Worm (Caenorhabditis elegans): Measurements from ENCODE around the gene mrpl-50.

Gene mrpl-50

ce11 chrII:8940362-8940940 is 10.8 kb downstream of the mrpl-50 start, which contains the start of the genes set-17 and T21B10.4 (continued):
- TF ChIP-seq madf-8 (GFP tag; conservative IDR thresholded peaks at IDR 0.05) (0 out of 2 replicates have a peak, but pooled peaks have one; percentile 24), hrde-1 (tag; optimal IDR thresholded peaks at IDR 0.05; ENCODE audit: borderline replicate concordance) (no peak), snpc-4 (GFP tag; optimal IDR thresholded peaks at IDR 0.05) (no peak), snpc-4 (tag; optimal IDR thresholded peaks at IDR 0.05) (no peak), F33H1.4 (GFP tag; IDR thresholded peaks at IDR 0.05) (peak; percentile 81), egl-18 (GFP tag; IDR thresholded peaks at IDR 0.05) (no peak), ztf-26 (tag; optimal IDR thresholded peaks at IDR 0.05) (no peak), tbx-9 (tag; optimal IDR thresholded peaks at IDR 0.05; ENCODE audit: borderline replicate concordance) (no peak), lin-54 (GFP tag; optimal IDR thresholded peaks at IDR 0.05) (peak; percentile 80), attf-6 (GFP tag; IDR thresholded peaks at IDR 0.05) (no peak), repo-1 (tag; optimal IDR thresholded peaks at IDR 0.05) (no peak), snpc-1.3 (tag; optimal IDR thresholded peaks at IDR 0.05; ENCODE audit: insufficient read depth) (no peak), B0336.3 (GFP tag; IDR thresholded peaks at IDR 0.05) (no peak), Y79H2A.3 (GFP tag; conservative IDR thresholded peaks at IDR 0.05) (no peak), lsy-27 (tag; optimal IDR thresholded peaks at IDR 0.05; ENCODE audit: borderline replicate concordance, insufficient read depth) (no peak), attf-5 (GFP tag; optimal IDR thresholded peaks at IDR 0.05) (no peak), F57A8.1 (GFP tag; optimal IDR thresholded peaks at IDR 0.05) (no peak), C17E4.6 (GFP tag; IDR thresholded peaks at IDR 0.05) (no peak), bed-2 (GFP tag; IDR thresholded peaks at IDR 0.05) (no peak), T07F8.4 (tag; optimal IDR thresholded peaks at IDR 0.05) (no peak), nhr-90 (tag; optimal IDR thresholded peaks at IDR 0.05) (no peak), chd-7 (tag; optimal IDR thresholded peaks at IDR 0.05) (no peak), fkh-3 (tag; optimal IDR thresholded peaks at IDR 0.05) (no peak), snpc-1.1 (tag; optimal IDR thresholded peaks at IDR 0.05; ENCODE audit: insufficient read depth) (no peak), zfh-2 (GFP tag; conservative IDR thresholded peaks at IDR 0.05) (no peak), cebp-2 (GFP tag; IDR thresholded peaks at IDR 0.05) (no peak), let-526 (GFP tag; IDR thresholded peaks at IDR 0.05) (no peak), pbrm-1 (GFP tag; IDR thresholded peaks at IDR 0.05) (no peak), gei-17 (GFP tag; optimal IDR thresholded peaks at IDR 0.05) (no peak), mes-4 (tag; optimal IDR thresholded peaks at IDR 0.05) (no peak), hsf-1 (GFP tag; IDR thresholded peaks at IDR 0.05) (no peak), ztf-18 (tag; optimal IDR thresholded peaks at IDR 0.05) (no peak)

DNA sequence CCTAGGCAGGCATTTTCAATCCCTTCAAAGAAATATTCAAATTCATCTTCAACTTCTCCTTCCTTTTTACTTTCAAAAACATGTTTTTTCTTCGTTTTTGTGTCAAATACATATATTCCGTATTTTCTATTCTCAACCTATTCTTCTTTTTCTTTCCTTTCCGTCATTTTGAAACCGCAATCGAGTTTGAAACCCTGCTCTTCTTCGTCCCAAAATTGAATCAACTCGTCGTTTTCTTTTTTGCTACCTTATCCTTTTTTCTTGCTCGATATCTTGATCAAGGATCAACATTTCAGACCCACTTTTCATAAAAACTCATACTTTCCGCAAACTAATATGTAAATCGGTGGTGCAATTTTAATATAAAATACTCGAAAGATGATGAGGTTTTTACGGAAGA is 15.5 kb downstream of the mrpl-50 start:
- TF ChIP-seq madf-10 (tag; optimal IDR thresholded peaks at IDR 0.05) (no peak), lin-35 (GFP tag; optimal IDR thresholded peaks at IDR 0.05) (no peak), F37B4.10 (GFP tag; IDR thresholded peaks at IDR 0.05) (no peak), cebp-2 (GFP tag; IDR thresholded peaks at IDR 0.05) (no peak), ZK185.1 (tag; optimal IDR thresholded peaks at IDR 0.05; ENCODE audit: poor library complexity, severe bottlenecking) (no peak), hsf-1 (GFP tag; IDR thresholded peaks at IDR 0.05) (no peak), B0336.3 (GFP tag; IDR thresholded peaks at IDR 0.05) (no peak), K11D2.4 (GFP tag; IDR thresholded peaks at IDR 0.05) (no peak), efl-1 (GFP tag; optimal IDR thresholded peaks at IDR 0.05) (no peak), zim-3 (tag; optimal IDR thresholded peaks at IDR 0.05) (no peak), Y56A3A.18 (GFP tag; IDR thresholded peaks at IDR 0.05) (no peak), dpl-1 (GFP tag; optimal IDR thresholded peaks at IDR 0.05) (no peak)

Data from whole organism, young adult.